Worm (Caenorhabditis elegans) whole organism, L3 larva: ENCODE data around the gene nhr-243.

Experiments
- elt-2 ChIP-seq: sonication (generic microtip); optimal IDR thresholded peaks from 2 replicates; lab custom pipeline; 2016; ENCODE audit warnings: missing genetic modification reagents, mild to moderate bottlenecking, missing genetic modification characterization, missing compliant biosample characterization
- pha-4 ChIP-seq: fragments of 150-350 bp; optimal IDR thresholded peaks from 2 replicates; lab custom pipeline; 2014; ENCODE audit warnings: missing biosample characterization, missing genetic modification reagents, missing genetic modification characterization
- skn-1 ChIP-seq: fragments of 150-350 bp; optimal IDR thresholded peaks from 2 replicates; lab custom pipeline; 2014; ENCODE audit warnings: missing biosample characterization, missing genetic modification characterization
- unc-39 ChIP-seq: sonication (generic microtip); optimal IDR thresholded peaks from 4 replicates; lab custom pipeline; 2017; ENCODE audit warnings: missing biosample characterization, missing genetic modification characterization
- ztf-11 ChIP-seq: fragments of 150-350 bp; optimal IDR thresholded peaks from 2 replicates; lab custom pipeline; 2014; ENCODE audit warnings: missing biosample characterization, missing genetic modification characterization

DNA sequence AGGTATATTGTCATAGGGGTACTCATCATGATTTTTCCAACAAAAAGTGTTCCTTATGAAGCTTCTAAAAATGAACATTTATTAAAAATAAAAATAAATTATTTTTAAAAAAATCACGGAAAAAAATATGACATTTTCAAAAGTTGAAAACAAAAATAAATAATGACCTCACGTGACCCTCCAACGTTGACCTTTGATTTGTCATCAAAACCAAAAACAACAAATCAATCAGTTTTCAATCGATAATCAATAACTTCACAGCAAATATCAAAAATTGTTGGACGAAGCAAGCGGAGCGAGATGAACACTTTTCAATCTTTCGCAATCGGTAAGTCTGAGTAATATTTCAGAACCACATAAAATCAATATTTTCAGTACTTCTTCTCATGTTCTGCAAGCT is 40.0 kb upstream of the nhr-243 start, which contains the start of gene Y80D3A.8:
- TF ChIP-seq ztf-11 (tag; lab: Kevin White, UChicago) (no peak), elt-2 (tag; lab: Kevin White, UChicago) (no peak), pha-4 (no peak), skn-1 (tag; lab: Kevin White, UChicago) (no peak), unc-39 (tag; lab: Kevin White, UChicago) (no peak)
